Worm (Caenorhabditis elegans): ENCODE results near the gene sri-71.

- TF ChIP-seq elt-1 (tag; optimal IDR thresholded peaks at IDR 0.05) (no peak), nhr-77 (tag; optimal IDR thresholded peaks at IDR 0.05) (no peak), egl-27 (tag; optimal IDR thresholded peaks at IDR 0.05) (no peak), nhr-237 (tag; optimal IDR thresholded peaks at IDR 0.05) (no peak), mml-1 (tag; optimal IDR thresholded peaks at IDR 0.05) (no peak), ztf-4 (tag; optimal IDR thresholded peaks at IDR 0.05) (no peak), unc-62 (GFP tag; optimal IDR thresholded peaks at IDR 0.05) (no peak), nhr-11 (tag; optimal IDR thresholded peaks at IDR 0.05) (no peak), ztf-11 (tag; optimal IDR thresholded peaks at IDR 0.05) (no peak), ama-1 (optimal IDR thresholded peaks at IDR 0.05) (no peak), nhr-23 (tag; optimal IDR thresholded peaks at IDR 0.05) (no peak), pha-4 (tag; optimal IDR thresholded peaks at IDR 0.05) (no peak), daf-12 (tag; optimal IDR thresholded peaks at IDR 0.05) (no peak)
Observed at ce11 chrII:2578216-2578615, 49.3 kb upstream of the sri-71 start.

Measured in whole organism, L3 larva.